Worm (Caenorhabditis elegans): ENCODE data around the gene aak-2.

Gene aak-2

ce11 chrX:16772112-16772731, 23.7 kb upstream of the aak-2 start:
- TF ChIP-seq egl-27 (tag; optimal IDR thresholded peaks at IDR 0.05) (no peak), pha-4 (tag; optimal IDR thresholded peaks at IDR 0.05) (peak; percentile 50), egl-5 (tag; optimal IDR thresholded peaks at IDR 0.05) (peak; percentile 86)

- no peak for TF ChIP-seq aly-2 (tag; optimal IDR thresholded peaks at IDR 0.05)
- peak; percentile 5 for TF ChIP-seq elt-2 (tag; optimal IDR thresholded peaks at IDR 0.05)
These were observed 22.5 kb upstream of the aak-2 start for ce11 chrX:16773421-16773820.

ce11 chrX:16775335-16775835, 20.5 kb upstream of the aak-2 start:
- TF ChIP-seq elt-1 (tag; optimal IDR thresholded peaks at IDR 0.05): no peak
- TF ChIP-seq fkh-2 (tag; optimal IDR thresholded peaks at IDR 0.05): no peak
- TF ChIP-seq lin-39 (tag; optimal IDR thresholded peaks at IDR 0.05): peak; percentile 3
- no peak for TF ChIP-seq eor-1 (tag; optimal IDR thresholded peaks at IDR 0.05)
- TF ChIP-seq nhr-28 (tag; optimal IDR thresholded peaks at IDR 0.05): no peak
- TF ChIP-seq ceh-16 (tag; optimal IDR thresholded peaks at IDR 0.05): no peak
- TF ChIP-seq jun-1 (tag; optimal IDR thresholded peaks at IDR 0.05): no peak
- peak in 2 of 3 experiments; percentile 4 to 53 for TF ChIP-seq elt-3 (tag; optimal IDR thresholded peaks at IDR 0.05)
- peak; percentile 89 for TF ChIP-seq elt-2 (tag; optimal IDR thresholded peaks at IDR 0.05)
- peak; percentile 21 for TF ChIP-seq mdl-1 (tag; optimal IDR thresholded peaks at IDR 0.05)
- TF ChIP-seq nhr-25 (tag; optimal IDR thresholded peaks at IDR 0.05): peak; percentile 26
- no peak for TF ChIP-seq egl-5 (tag; optimal IDR thresholded peaks at IDR 0.05)
- TF ChIP-seq nhr-43 (tag; optimal IDR thresholded peaks at IDR 0.05; ENCODE audit: poor library complexity, severe bottlenecking): peak; percentile 71

ce11 chrX:16782797-16783259, 13.1 kb upstream of the aak-2 start, which contains the start of gene T01C8.3:
TSS of gene T01C8.3 (minus strand) at chrX:16783209.
- no peak for TF ChIP-seq pha-4 (tag; optimal IDR thresholded peaks at IDR 0.05)
- no peak for TF ChIP-seq fos-1 (tag; optimal IDR thresholded peaks at IDR 0.05)
- no peak for TF ChIP-seq ZK546.5 (tag; optimal IDR thresholded peaks at IDR 0.05)
- no peak for TF ChIP-seq lin-39 (tag; optimal IDR thresholded peaks at IDR 0.05)
- TF ChIP-seq zag-1 (tag; optimal IDR thresholded peaks at IDR 0.05): no peak
- TF ChIP-seq nhr-23 (tag; optimal IDR thresholded peaks at IDR 0.05): no peak

- no peak for TF ChIP-seq ceh-16 (tag; optimal IDR thresholded peaks at IDR 0.05)
- TF ChIP-seq nhr-23 (tag; optimal IDR thresholded peaks at IDR 0.05): peak; percentile 22
- TF ChIP-seq nhr-12 (tag; optimal IDR thresholded peaks at IDR 0.05): no peak
- peak; percentile 13 for TF ChIP-seq nhr-25 (tag; optimal IDR thresholded peaks at IDR 0.05)
- TF ChIP-seq mml-1 (tag; optimal IDR thresholded peaks at IDR 0.05): no peak
These were observed 11.8 kb upstream of the aak-2 start for ce11 chrX:16784038-16784437.

- TF ChIP-seq nhr-23 (tag; optimal IDR thresholded peaks at IDR 0.05) (peak; percentile 64), nhr-43 (tag; optimal IDR thresholded peaks at IDR 0.05; ENCODE audit: poor library complexity, severe bottlenecking) (peak; percentile 21), ama-1 (optimal IDR thresholded peaks at IDR 0.05) (no peak), fkh-10 (GFP tag; optimal IDR thresholded peaks at IDR 0.05) (no peak), nhr-25 (tag; optimal IDR thresholded peaks at IDR 0.05) (peak; percentile 91), nhr-67 (tag; optimal IDR thresholded peaks at IDR 0.05) (no peak), skn-1 (tag; optimal IDR thresholded peaks at IDR 0.05) (no peak)
These were observed 9.8 kb upstream of the aak-2 start, which contains the start of gene T01C8.2 for ce11 chrX:16786021-16786488. TSS of gene T01C8.2 (plus strand) at chrX:16786438.

ce11 chrX:16787152-16787551, 8.7 kb upstream of the aak-2 start:
- no peak for TF ChIP-seq eor-1 (tag; optimal IDR thresholded peaks at IDR 0.05)
- TF ChIP-seq snpc-4 (tag; optimal IDR thresholded peaks at IDR 0.05): no peak
- TF ChIP-seq nhr-12 (tag; optimal IDR thresholded peaks at IDR 0.05): no peak
- no peak for TF ChIP-seq sea-2 (GFP tag; optimal IDR thresholded peaks at IDR 0.05)
- TF ChIP-seq hmg-11 (tag; optimal IDR thresholded peaks at IDR 0.05): no peak
- TF ChIP-seq unc-39 (tag; optimal IDR thresholded peaks at IDR 0.05): no peak
- TF ChIP-seq lin-15B (tag; optimal IDR thresholded peaks at IDR 0.05): no peak
- no peak for TF ChIP-seq nhr-77 (tag; optimal IDR thresholded peaks at IDR 0.05)
- TF ChIP-seq nhr-25 (tag; optimal IDR thresholded peaks at IDR 0.05): no peak
- TF ChIP-seq lin-39 (tag; optimal IDR thresholded peaks at IDR 0.05): no peak
- no peak for TF ChIP-seq ztf-11 (tag; optimal IDR thresholded peaks at IDR 0.05)
- TF ChIP-seq nhr-23 (tag; optimal IDR thresholded peaks at IDR 0.05): no peak
- TF ChIP-seq ama-1 (optimal IDR thresholded peaks at IDR 0.05): no peak
- TF ChIP-seq fkh-10 (GFP tag; optimal IDR thresholded peaks at IDR 0.05): no peak
- no peak for TF ChIP-seq ceh-82 (tag; optimal IDR thresholded peaks at IDR 0.05)
